Fruit fly (Drosophila melanogaster): ENCODE measurements around the gene Oat.

The Oat gene

DNA sequence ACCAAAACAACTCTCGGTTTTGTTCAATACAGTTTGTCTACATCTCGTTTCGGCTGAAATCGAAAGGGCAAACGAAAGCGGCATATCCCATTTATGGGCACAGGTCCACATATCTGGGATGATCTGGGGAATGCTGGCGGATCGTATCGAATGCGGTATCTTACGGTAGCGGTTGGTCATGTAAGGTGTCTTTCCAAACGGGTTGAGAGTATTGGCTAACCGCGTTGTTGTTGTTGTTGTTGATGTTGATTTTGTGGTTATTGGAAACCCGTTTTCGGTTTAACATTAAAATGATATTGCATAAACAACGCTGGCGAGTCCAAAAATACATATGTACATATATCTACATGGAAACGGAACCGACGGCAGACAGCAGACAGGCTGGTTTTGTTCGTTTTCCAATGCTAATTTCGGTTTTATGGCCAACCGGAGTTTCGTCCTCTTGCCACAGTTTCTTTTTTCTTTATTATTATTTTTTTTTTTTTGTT, 44.5 kb upstream of the Oat start:
- TF ChIP-seq CG2875 (GFP tag; optimal IDR thresholded peaks at IDR 0.05) (peak; percentile 27), CG6765 (GFP tag; optimal IDR thresholded peaks at IDR 0.05) (no peak), CG12744 (GFP tag; optimal IDR thresholded peaks at IDR 0.05) (no peak), CG8290 (GFP tag; optimal IDR thresholded peaks at IDR 0.05) (no peak), CG8290 (tag; optimal IDR thresholded peaks at IDR 0.05) (no peak), CG30431 (GFP tag; optimal IDR thresholded peaks at IDR 0.05) (no peak), Mad (GFP tag; optimal IDR thresholded peaks at IDR 0.05) (no peak), CG15601 (tag; optimal IDR thresholded peaks at IDR 0.05) (peak; percentile 22), vnd (GFP tag; IDR thresholded peaks at IDR 0.05; ENCODE audit: partially characterized antibody) (no peak), sqz (GFP tag; optimal IDR thresholded peaks at IDR 0.05) (no peak), ap (GFP tag; IDR thresholded peaks at IDR 0.05) (no peak), mam (GFP tag; optimal IDR thresholded peaks at IDR 0.05) (no peak), CG2202 (tag; optimal IDR thresholded peaks at IDR 0.05) (peak; percentile 57), Hmx (GFP tag; optimal IDR thresholded peaks at IDR 0.05) (no peak), Elba2 (GFP tag; optimal IDR thresholded peaks at IDR 0.05) (no peak), Eip74EF (GFP tag; optimal IDR thresholded peaks at IDR 0.05) (peak in 1 of 2 experiments; percentile 46), CG13296 (GFP tag; optimal IDR thresholded peaks at IDR 0.05) (no peak), HmgZ (tag; optimal IDR thresholded peaks at IDR 0.05) (no peak), Pdp1 (GFP tag; optimal IDR thresholded peaks at IDR 0.05) (peak in 1 of 2 experiments; percentile 74), slou (GFP tag; optimal IDR thresholded peaks at IDR 0.05) (no peak), jumu (GFP tag; optimal IDR thresholded peaks at IDR 0.05) (no peak), chn (GFP tag; optimal IDR thresholded peaks at IDR 0.05) (no peak), CG8924 (tag; optimal IDR thresholded peaks at IDR 0.05) (no peak), CG42726 (GFP tag; IDR thresholded peaks at IDR 0.05; ENCODE audit: partially characterized antibody) (no peak), Bteb2 (GFP tag; optimal IDR thresholded peaks at IDR 0.05) (no peak), vvl (GFP tag; IDR thresholded peaks at IDR 0.05) (peak; percentile 49; the same call in 1 of the 2 replicates), CG17612 (GFP tag; IDR thresholded peaks at IDR 0.05) (no peak), emc (GFP tag; optimal IDR thresholded peaks at IDR 0.05) (no peak), CG8359 (GFP tag; optimal IDR thresholded peaks at IDR 0.05; ENCODE audit: borderline replicate concordance) (no peak), Ets97D (GFP tag; optimal IDR thresholded peaks at IDR 0.05) (no peak), tgo (GFP tag; IDR thresholded peaks at IDR 0.05) (no peak), CG1792 (GFP tag; optimal IDR thresholded peaks at IDR 0.05) (no peak), CG12659 (GFP tag; optimal IDR thresholded peaks at IDR 0.05) (no peak), CG10147 (GFP tag; optimal IDR thresholded peaks at IDR 0.05) (no peak), lab (GFP tag; optimal IDR thresholded peaks at IDR 0.05) (no peak), Bdp1 (GFP tag; optimal IDR thresholded peaks at IDR 0.05) (no peak), gt (GFP tag; IDR thresholded peaks at IDR 0.05) (no peak), CG11093 (GFP tag; IDR thresholded peaks at IDR 0.05) (no peak), lilli (GFP tag; optimal IDR thresholded peaks at IDR 0.05) (no peak), CG14710 (tag; optimal IDR thresholded peaks at IDR 0.05) (peak; percentile 50), CG16779 (GFP tag; IDR thresholded peaks at IDR 0.05) (no peak), CG18619 (GFP tag; optimal IDR thresholded peaks at IDR 0.05) (no peak), CG13123 (GFP tag; optimal IDR thresholded peaks at IDR 0.05) (no peak), bab2 (GFP tag; optimal IDR thresholded peaks at IDR 0.05) (no peak), tx (GFP tag; optimal IDR thresholded peaks at IDR 0.05) (no peak), CG14667 (GFP tag; IDR thresholded peaks at IDR 0.05) (no peak), gsb-n (tag; optimal IDR thresholded peaks at IDR 0.05) (peak; percentile 64), Dek (tag; optimal IDR thresholded peaks at IDR 0.05) (no peak), CG17385 (GFP tag; optimal IDR thresholded peaks at IDR 0.05) (no peak), CG16815 (GFP tag; optimal IDR thresholded peaks at IDR 0.05) (no peak), CG17361 (GFP tag; IDR thresholded peaks at IDR 0.05) (peak; percentile 16; the same call in 1 of the 3 replicates), CG31388 (GFP tag; optimal IDR thresholded peaks at IDR 0.05) (no peak)

Measured in whole organism, embryonic.